Fruit fly (Drosophila melanogaster) whole organism, embryonic: Measurements from ENCODE around the gene Egfrap.

Experiments used
- Bteb2 ChIP-seq: fragments of 200-800 bp; sonication (Bioruptor generic); optimal IDR thresholded peaks from 2 replicates; lab custom pipeline; 2016; ENCODE audit warnings: missing biosample characterization, missing genetic modification characterization
- CG12744 ChIP-seq: fragments of 200-800 bp; sonication (Bioruptor generic); optimal IDR thresholded peaks from 2 replicates; lab custom pipeline; 2016; ENCODE audit warnings: missing biosample characterization, missing genetic modification characterization
- CG14441 ChIP-seq: fragments of 200-800 bp; sonication (Bioruptor generic); IDR thresholded peaks from 2 replicates; pipeline ENCODE4 v1.3.6; 2022; ENCODE audit warnings: missing biosample characterization, missing genetic modification characterization
- CG14710 ChIP-seq: fragments of 200-800 bp; sonication (Bioruptor generic); optimal IDR thresholded peaks from 3 replicates; lab custom pipeline; 2019; ENCODE audit warnings: missing biosample characterization, mild to moderate bottlenecking, missing genetic modification characterization, moderate library complexity
- CG15479 ChIP-seq: fragments of 200-800 bp; sonication (Bioruptor generic); optimal IDR thresholded peaks from 3 replicates; lab custom pipeline; 2019; ENCODE audit warnings: missing biosample characterization, mild to moderate bottlenecking, missing genetic modification characterization, moderate library complexity
- CG16863 ChIP-seq: fragments of 200-800 bp; sonication (Bioruptor generic); optimal IDR thresholded peaks from 3 replicates; lab custom pipeline; 2016; ENCODE audit warnings: missing biosample characterization, missing genetic modification characterization
- CG17802 ChIP-seq: fragments of 200-800 bp; sonication (Bioruptor generic); optimal IDR thresholded peaks from 2 replicates; lab custom pipeline; 2018; ENCODE audit warnings: missing biosample characterization, mild to moderate bottlenecking, missing genetic modification characterization, moderate library complexity
- CG17829 ChIP-seq: fragments of 200-800 bp; optimal IDR thresholded peaks from 2 replicates; lab custom pipeline; 2019; ENCODE audit warnings: missing biosample characterization, mild to moderate bottlenecking, missing genetic modification characterization, moderate library complexity
- CG32767 ChIP-seq: fragments of 200-800 bp; sonication (Bioruptor generic); IDR thresholded peaks from 2 replicates; pipeline ENCODE4 v1.3.6; 2022; ENCODE audit warnings: missing biosample characterization, missing genetic modification characterization
- CG3847 ChIP-seq: fragments of 200-800 bp; sonication (Bioruptor generic); IDR thresholded peaks from 2 replicates; pipeline ENCODE4 v1.3.6; 2022; ENCODE audit warnings: missing biosample characterization, missing genetic modification characterization
- CG4360 ChIP-seq: fragments of 200-800 bp; sonication (Bioruptor generic); IDR thresholded peaks from 2 replicates; pipeline ENCODE4 v1.3.6; 2022; ENCODE audit warnings: missing biosample characterization, missing genetic modification characterization
- CG4424 ChIP-seq: fragments of 200-800 bp; sonication (Bioruptor generic); optimal IDR thresholded peaks from 3 replicates; lab custom pipeline; 2016; ENCODE audit warnings: missing biosample characterization, missing genetic modification characterization
- CG6689 ChIP-seq: fragments of 200-800 bp; sonication (Bioruptor generic); IDR thresholded peaks from 2 replicates; pipeline ENCODE4 v1.3.6; 2022; ENCODE audit warnings: missing biosample characterization, missing genetic modification characterization
- CG6765 ChIP-seq: fragments of 200-800 bp; sonication (Bioruptor generic); optimal IDR thresholded peaks from 3 replicates; lab custom pipeline; 2017; ENCODE audit warnings: missing biosample characterization, mild to moderate bottlenecking, missing genetic modification characterization
- CG6791 ChIP-seq: fragments of 200-800 bp; sonication (Bioruptor generic); IDR thresholded peaks from 3 replicates; pipeline ENCODE4 v1.3.6; 2022; ENCODE audit warnings: missing biosample characterization, missing genetic modification characterization; ENCODE audit not compliant: partially characterized antibody
- CG8388 ChIP-seq: fragments of 200-800 bp; sonication (Bioruptor generic); optimal IDR thresholded peaks from 2 replicates; lab custom pipeline; 2019; ENCODE audit warnings: missing biosample characterization, mild to moderate bottlenecking, missing genetic modification characterization, moderate library complexity
- CG8478 ChIP-seq: fragments of >200 bp; optimal IDR thresholded peaks from 2 replicates; lab custom pipeline; 2018
- D ChIP-seq, 2 experiments: fragments of 200-800 bp in 1 of 2; fragments of >200 bp in 1 of 2; sonication (Bioruptor generic) in 1 of 2; optimal IDR thresholded peaks; 2 replicates in 1 of 2; 3 replicates in 1 of 2; lab custom pipeline; 2017; ENCODE audit warnings: mild to moderate bottlenecking in 1 of 2, missing biosample characterization in 1 of 2, missing genetic modification characterization in 1 of 2, missing genetic modification reagents in 1 of 2
- Dip2 ChIP-seq: fragments of 200-800 bp; sonication (Bioruptor generic); IDR thresholded peaks from 2 replicates; pipeline ENCODE4 v1.3.6; 2022; ENCODE audit warnings: missing biosample characterization, missing genetic modification characterization
- Eip74EF ChIP-seq, 2 experiments: fragments of 200-800 bp in 1 of 2; fragments of >200 bp in 1 of 2; sonication (Bioruptor generic) in 1 of 2; optimal IDR thresholded peaks; 2 replicates each; lab custom pipeline; 2017 to 2019; ENCODE audit warnings: missing biosample characterization in 2 of 2, missing genetic modification characterization in 2 of 2, mild to moderate bottlenecking in 1 of 2, moderate library complexity in 1 of 2
- Ets65A ChIP-seq: fragments of 200-800 bp; sonication (Bioruptor generic); peaks from one replicate; lab custom pipeline; 2016; ENCODE audit warnings: missing biosample characterization, missing genetic modification characterization
- Hand ChIP-seq: fragments of 200-800 bp; sonication (Bioruptor generic); optimal IDR thresholded peaks from 2 replicates; lab custom pipeline; 2017; ENCODE audit warnings: mild to moderate bottlenecking, missing biosample characterization, missing genetic modification reagents, missing genetic modification characterization
- Hr39 ChIP-seq: fragments of >200 bp; optimal IDR thresholded peaks from 2 replicates; lab custom pipeline; 2017
- Hr51 ChIP-seq, 2 experiments: fragments of 200-800 bp; sonication (Bioruptor generic); optimal IDR thresholded peaks; 2 replicates in 1 of 2; 3 replicates in 1 of 2; lab custom pipeline; 2016 to 2018; ENCODE audit warnings: missing biosample characterization in 2 of 2, missing genetic modification characterization in 2 of 2, mild to moderate bottlenecking in 1 of 2, moderate library complexity in 1 of 2
- Hsf ChIP-seq: fragments of 200-800 bp; sonication (Bioruptor generic); optimal IDR thresholded peaks from 3 replicates; lab custom pipeline; 2016; ENCODE audit warnings: missing biosample characterization, missing genetic modification characterization
- Vsx1 ChIP-seq: fragments of 200-800 bp; sonication (Bioruptor generic); optimal IDR thresholded peaks from 2 replicates; lab custom pipeline; 2017; ENCODE audit warnings: missing biosample characterization, mild to moderate bottlenecking, missing genetic modification characterization, missing genetic modification reagents
- abd-A ChIP-seq: fragments of 200-800 bp; sonication (Bioruptor generic); optimal IDR thresholded peaks from 3 replicates; lab custom pipeline; 2019; ENCODE audit warnings: missing biosample characterization, mild to moderate bottlenecking, missing genetic modification characterization, moderate library complexity
- ap ChIP-seq: fragments of 200-800 bp; sonication (Bioruptor generic); IDR thresholded peaks from 2 replicates; pipeline ENCODE4 v1.3.6; 2022; ENCODE audit warnings: missing biosample characterization, missing genetic modification characterization
- az2 ChIP-seq: fragments of 200-800 bp; sonication (Bioruptor generic); optimal IDR thresholded peaks from 3 replicates; lab custom pipeline; 2016; ENCODE audit warnings: missing biosample characterization, missing genetic modification characterization
- bbx ChIP-seq: fragments of 200-800 bp; sonication (Bioruptor generic); IDR thresholded peaks from 2 replicates; pipeline ENCODE4 v1.3.6; 2022; ENCODE audit warnings: missing biosample characterization, missing genetic modification characterization; ENCODE audit not compliant: partially characterized antibody
- chif ChIP-seq, 2 experiments: fragments of 200-800 bp; sonication (Bioruptor generic); optimal IDR thresholded peaks; 3 replicates each; lab custom pipeline; 2016; ENCODE audit warnings: missing biosample characterization in 2 of 2, missing genetic modification characterization in 2 of 2
- crol ChIP-seq: fragments of 200-800 bp; sonication (Bioruptor generic); IDR thresholded peaks from 2 replicates; pipeline ENCODE4 v1.3.6; 2022; ENCODE audit warnings: missing biosample characterization, missing genetic modification characterization
- esg ChIP-seq: fragments of 200-800 bp; sonication (Bioruptor generic); conservative IDR thresholded peaks from 2 replicates; pipeline ENCODE4 v1.3.6; 2022; ENCODE audit warnings: missing biosample characterization, missing genetic modification characterization
- eve ChIP-seq, 2 experiments: fragments of >200 bp; optimal IDR thresholded peaks; 2 replicates each; lab custom pipeline; 2017; ENCODE audit warnings: missing biosample characterization in 2 of 2, missing genetic modification characterization in 2 of 2
- exex ChIP-seq: fragments of 200-800 bp; sonication (Bioruptor generic); optimal IDR thresholded peaks from 4 replicates; lab custom pipeline; 2018; ENCODE audit warnings: missing biosample characterization, mild to moderate bottlenecking, missing genetic modification characterization, moderate library complexity
- gce ChIP-seq: fragments of 200-800 bp; sonication (Bioruptor generic); IDR thresholded peaks from 3 replicates; pipeline ENCODE4 v1.3.6; 2022; ENCODE audit warnings: missing biosample characterization, missing genetic modification characterization
- hkb ChIP-seq, 2 experiments: fragments of 200-800 bp in 1 of 2; fragments of >200 bp in 1 of 2; sonication (Bioruptor generic) in 1 of 2; IDR thresholded peaks in 1 of 2; optimal IDR thresholded peaks in 1 of 2; 2 replicates each; pipeline versions ENCODE4 v1.3.6 to Lab custom; 2017 to 2022; ENCODE audit warnings: missing biosample characterization in 1 of 2, missing genetic modification characterization in 1 of 2
- kni ChIP-seq: fragments of 200-800 bp; sonication (Bioruptor generic); optimal IDR thresholded peaks from 3 replicates; lab custom pipeline; 2017; ENCODE audit warnings: mild to moderate bottlenecking, missing biosample characterization, missing genetic modification reagents, missing genetic modification characterization
- luna ChIP-seq: fragments of 200-800 bp; sonication (Bioruptor generic); optimal IDR thresholded peaks from 2 replicates; lab custom pipeline; 2016; ENCODE audit warnings: missing biosample characterization, missing genetic modification characterization
- nau ChIP-seq: fragments of 200-800 bp; sonication (Bioruptor generic); optimal IDR thresholded peaks from 3 replicates; lab custom pipeline; 2017; ENCODE audit warnings: missing biosample characterization, mild to moderate bottlenecking, missing genetic modification characterization, missing genetic modification reagents
- oc ChIP-seq: fragments of 200-800 bp; sonication (Bioruptor generic); optimal IDR thresholded peaks from 2 replicates; lab custom pipeline; 2018; ENCODE audit warnings: missing biosample characterization, mild to moderate bottlenecking, missing genetic modification characterization, moderate library complexity
- pita ChIP-seq: fragments of 200-800 bp; sonication (Bioruptor generic); optimal IDR thresholded peaks from 2 replicates; lab custom pipeline; 2017; ENCODE audit warnings: missing biosample characterization, mild to moderate bottlenecking, missing genetic modification characterization
- psq ChIP-seq: fragments of 200-800 bp; sonication (Bioruptor generic); optimal IDR thresholded peaks from 2 replicates; lab custom pipeline; 2017; ENCODE audit warnings: missing biosample characterization, missing genetic modification characterization
- row ChIP-seq: fragments of 200-800 bp; sonication (Bioruptor generic); IDR thresholded peaks from 3 replicates; pipeline ENCODE4 v1.3.6; 2022; ENCODE audit warnings: missing biosample characterization, missing genetic modification characterization
- schlank ChIP-seq: fragments of 200-800 bp; sonication (Bioruptor generic); optimal IDR thresholded peaks from 2 replicates; lab custom pipeline; 2018; ENCODE audit warnings: missing biosample characterization, mild to moderate bottlenecking, missing genetic modification characterization
- sd ChIP-seq: fragments of 200-800 bp; sonication (Bioruptor generic); optimal IDR thresholded peaks from 3 replicates; lab custom pipeline; 2018; ENCODE audit warnings: missing biosample characterization, mild to moderate bottlenecking, missing genetic modification characterization, moderate library complexity
- sqz ChIP-seq: fragments of 200-800 bp; sonication (Bioruptor generic); optimal IDR thresholded peaks from 3 replicates; lab custom pipeline; 2018; ENCODE audit warnings: missing biosample characterization, mild to moderate bottlenecking, missing genetic modification characterization
- stwl ChIP-seq: fragments of 200-800 bp; sonication (Bioruptor generic); optimal IDR thresholded peaks from 3 replicates; lab custom pipeline; 2018; ENCODE audit warnings: missing biosample characterization, mild to moderate bottlenecking, missing genetic modification characterization, moderate library complexity
- vvl ChIP-seq: fragments of 200-800 bp; sonication (Bioruptor generic); IDR thresholded peaks from 2 replicates; pipeline ENCODE4 v1.3.6; 2022; ENCODE audit warnings: missing biosample characterization, missing genetic modification characterization

The Egfrap gene

dm6 chr3L:5971440-5971839 lies 21.0 kb upstream of the Egfrap start (continued):
- no peak for TF ChIP-seq psq (GFP tag; lab: Kevin White, UChicago)
- TF ChIP-seq Vsx1 (GFP tag; lab: Kevin White, UChicago), result no peak
- TF ChIP-seq CG17802 (tag; lab: Kevin White, UChicago), result no peak
- no peak for TF ChIP-seq CG8478 (lab: Kevin White, UChicago)
- peak; percentile 65 for TF ChIP-seq sd
- no peak for TF ChIP-seq CG4424 (GFP tag; lab: Kevin White, UChicago)
- TF ChIP-seq CG14441 (GFP tag; lab: Robert Waterston, UW), result no peak
- no peak for TF ChIP-seq Hr51 (GFP tag; optimal IDR thresholded peaks at IDR 0.05; lab: Kevin White, UChicago)
- TF ChIP-seq CG8388 (GFP tag; lab: Kevin White, UChicago), result no peak
- TF ChIP-seq CG32767 (GFP tag; lab: Robert Waterston, UW), result no peak
- no peak for TF ChIP-seq ap
- no peak for TF ChIP-seq CG4360
- TF ChIP-seq gce, result no peak
- TF ChIP-seq CG6765, result no peak
- peak in 1 of 2 experiments; percentile 9 for TF ChIP-seq eve (GFP tag; optimal IDR thresholded peaks at IDR 0.05; lab: Kevin White, UChicago)
- TF ChIP-seq Hand (GFP tag; lab: Kevin White, UChicago), result no peak
- TF ChIP-seq nau (GFP tag; lab: Kevin White, UChicago), result peak; percentile 45
- no peak for TF ChIP-seq schlank
- TF ChIP-seq Ets65A, result no peak
- no peak for TF ChIP-seq exex (tag; lab: Kevin White, UChicago)
- 0 out of 2 replicates have a peak, but pooled peaks have one; percentile 17 for TF ChIP-seq crol (GFP tag; lab: Robert Waterston, UW)

- TF ChIP-seq Hr39, result no peak
- TF ChIP-seq pita (GFP tag; lab: Kevin White, UChicago), result no peak
- no peak for TF ChIP-seq az2 (GFP tag; lab: Kevin White, UChicago)
- peak; percentile 42; the same call in 1 of the 2 replicates for TF ChIP-seq vvl
- peak; percentile 54 for TF ChIP-seq abd-A
- TF ChIP-seq kni (GFP tag; lab: Kevin White, UChicago), result peak; percentile 57
- peak; percentile 58 for TF ChIP-seq oc (tag; lab: Kevin White, UChicago)
- TF ChIP-seq sqz (GFP tag; lab: Kevin White, UChicago), result peak; percentile 51
- TF ChIP-seq CG17802 (tag; lab: Kevin White, UChicago), result no peak
- no peak for TF ChIP-seq CG12744 (GFP tag; lab: Kevin White, UChicago)
- no peak for TF ChIP-seq Hsf (GFP tag; lab: Kevin White, UChicago)
- TF ChIP-seq CG6791 (GFP tag; lab: Robert Waterston, UW), result no peak
Measured at dm6 chr3L:5970169-5970568, 19.7 kb upstream of the Egfrap start.

- TF ChIP-seq stwl (tag; lab: Kevin White, UChicago) (no peak), bbx (GFP tag; lab: Robert Waterston, UW) (no peak), Eip74EF (GFP tag; optimal IDR thresholded peaks at IDR 0.05; lab: Kevin White, UChicago) (no peak), D (optimal IDR thresholded peaks at IDR 0.05; lab: Kevin White, UChicago) (peak; percentile 50), D (GFP tag; optimal IDR thresholded peaks at IDR 0.05; lab: Kevin White, UChicago) (peak; percentile 5), CG17829 (no peak), CG14710 (tag; lab: Kevin White, UChicago) (no peak), luna (GFP tag; lab: Kevin White, UChicago) (no peak), Bteb2 (GFP tag; lab: Kevin White, UChicago) (no peak), row (no peak), chif (GFP tag; optimal IDR thresholded peaks at IDR 0.05; lab: Kevin White, UChicago) (no peak), CG3847 (GFP tag; lab: Robert Waterston, UW) (no peak), hkb (optimal IDR thresholded peaks at IDR 0.05; lab: Kevin White, UChicago) (peak; percentile 61), hkb (GFP tag; IDR thresholded peaks at IDR 0.05; lab: Robert Waterston, UW) (no peak), Dip2 (no peak), CG16863 (GFP tag; lab: Kevin White, UChicago) (no peak), CG14441 (GFP tag; lab: Robert Waterston, UW) (no peak), CG6689 (GFP tag; lab: Robert Waterston, UW) (no peak), CG15479 (GFP tag; lab: Kevin White, UChicago) (peak; percentile 27), esg (GFP tag; lab: Robert Waterston, UW) (no peak), oc (tag; lab: Kevin White, UChicago) (peak; percentile 65), az2 (GFP tag; lab: Kevin White, UChicago) (no peak)
Measured at dm6 chr3L:5969122-5969521, 18.7 kb upstream of the Egfrap start.
